Worm (Caenorhabditis elegans) whole organism, L4 larva: ENCODE data around the gene Y61A9LA.3.

ENCODE experiments used
- R02D3.7 ChIP-seq: fragments of 150-350 bp; sonication (generic microtip); optimal IDR thresholded peaks from 3 replicates; lab custom pipeline; 2014; ENCODE audit warnings: missing biosample characterization, missing genetic modification characterization
- daf-8 ChIP-seq: fragments of 200-800 bp; sonication (Bioruptor generic); IDR thresholded peaks from 2 replicates; pipeline ENCODE4 v1.3.6; 2022; ENCODE audit warnings: missing genetic modification characterization, missing compliant biosample characterization
- fkh-10 ChIP-seq: fragments of 150-350 bp; optimal IDR thresholded peaks from 2 replicates; lab custom pipeline; 2014; ENCODE audit warnings: missing biosample characterization, missing genetic modification reagents, missing genetic modification characterization
- fos-1 ChIP-seq: fragments of 150-350 bp; optimal IDR thresholded peaks from 2 replicates; lab custom pipeline; 2014; ENCODE audit warnings: missing biosample characterization, missing genetic modification characterization
- nhr-28 ChIP-seq: fragments of 150-350 bp; optimal IDR thresholded peaks from 2 replicates; lab custom pipeline; 2014; ENCODE audit warnings: missing biosample characterization, missing genetic modification characterization
- nhr-42 ChIP-seq: fragments of 200-800 bp; sonication (Bioruptor generic); IDR thresholded peaks from 2 replicates; pipeline ENCODE4 v1.3.6; 2022; ENCODE audit warnings: missing genetic modification characterization, missing compliant biosample characterization

ce11 chrV:4580594-4580993, 9.7 kb downstream of the Y61A9LA.3 start:
- no peak for TF ChIP-seq nhr-42 (GFP tag; lab: Robert Waterston, UW)
- no peak for TF ChIP-seq nhr-28 (tag; lab: Kevin White, UChicago)
- TF ChIP-seq R02D3.7, result no peak
- no peak for TF ChIP-seq fos-1
- TF ChIP-seq daf-8 (GFP tag; lab: Robert Waterston, UW), result no peak
- TF ChIP-seq fkh-10 (GFP tag; lab: Kevin White, UChicago), result no peak
